Fruit fly (Drosophila melanogaster) whole organism, prepupa: ENCODE results near the gene CG2540.
A peak's percentile ranks its signal among the peaks of the same experiment; 100 is the strongest.

Experiments
- CG8632 ChIP-seq: fragments of 200-800 bp; sonication (Bioruptor generic); optimal IDR thresholded peaks from 3 replicates; lab custom pipeline; 2016; ENCODE audit warnings: missing biosample characterization, missing genetic modification characterization
- Gug ChIP-seq: fragments of 200-800 bp; sonication (Bioruptor generic); IDR thresholded peaks from 2 replicates; pipeline ENCODE4 v1.3.6; 2022; ENCODE audit warnings: missing biosample characterization, missing genetic modification characterization
- Lpt ChIP-seq: fragments of 200-800 bp; sonication (Bioruptor generic); optimal IDR thresholded peaks from 3 replicates; lab custom pipeline; 2016; ENCODE audit warnings: missing biosample characterization, missing genetic modification characterization
- lz ChIP-seq: fragments of 200-800 bp; sonication (Bioruptor generic); optimal IDR thresholded peaks from 3 replicates; lab custom pipeline; 2016; ENCODE audit warnings: missing biosample characterization, missing genetic modification characterization

DNA sequence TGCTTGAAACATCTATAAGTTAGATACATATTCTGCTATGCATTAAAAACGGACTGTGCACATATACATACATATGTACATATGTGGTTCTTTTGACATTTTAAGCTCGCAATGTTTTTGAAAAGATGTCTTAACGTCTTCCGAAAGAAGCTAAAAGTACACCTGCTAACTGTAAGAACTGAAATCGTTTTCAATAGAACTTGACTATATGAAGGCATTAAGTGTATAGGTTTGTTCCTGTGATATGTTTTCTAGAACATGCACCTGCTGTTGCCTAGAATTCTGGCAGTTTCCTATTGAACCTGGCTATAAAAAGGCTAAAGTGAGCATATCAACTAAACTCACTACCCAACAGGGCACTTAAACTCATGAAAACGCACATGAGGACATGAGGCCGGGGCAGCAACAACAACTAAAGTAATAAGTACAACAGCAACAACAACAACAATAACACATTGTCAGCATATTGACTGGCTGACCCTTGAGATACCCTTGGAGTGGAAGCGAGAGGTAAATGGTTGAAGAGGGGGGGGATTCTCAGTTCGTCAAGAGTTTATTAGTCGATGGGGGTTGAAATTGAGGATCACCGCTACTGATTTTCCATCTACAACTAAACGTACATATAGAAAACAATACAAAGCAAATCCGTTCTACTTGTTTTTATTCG, 34.6 kb downstream of the CG2540 start:
- TF ChIP-seq lz (GFP tag; lab: Kevin White, UChicago), result no peak
- no peak for TF ChIP-seq Gug (GFP tag; lab: Robert Waterston, UW)
- peak; percentile 5 for TF ChIP-seq CG8632 (GFP tag; lab: Kevin White, UChicago)
- no peak for TF ChIP-seq Lpt (GFP tag; lab: Kevin White, UChicago)
